Worm (Caenorhabditis elegans) whole organism, late embryonic: ENCODE measurements around the gene F38B6.2.

Experiments
- F13H6.1 ChIP-seq: sonication (generic microtip); optimal IDR thresholded peaks from 2 replicates; lab custom pipeline; 2016; ENCODE audit warnings: missing genetic modification characterization, missing compliant biosample characterization
- ama-1 ChIP-seq: fragments of 150-350 bp; optimal IDR thresholded peaks from 2 replicates; lab custom pipeline; 2014
- ceh-18 ChIP-seq: sonication (generic microtip); optimal IDR thresholded peaks from 2 replicates; lab custom pipeline; 2016; ENCODE audit warnings: missing genetic modification characterization, missing compliant biosample characterization
- dve-1 ChIP-seq: sonication (generic microtip); optimal IDR thresholded peaks from 2 replicates; lab custom pipeline; 2017; ENCODE audit warnings: antibody characterized with exemption, mild to moderate bottlenecking, missing genetic modification characterization, missing compliant biosample characterization
- elt-2 ChIP-seq: sonication (generic microtip); optimal IDR thresholded peaks from 2 replicates; lab custom pipeline; 2016; ENCODE audit warnings: missing genetic modification reagents, missing genetic modification characterization, missing compliant biosample characterization
- fax-1 ChIP-seq: sonication (generic microtip); optimal IDR thresholded peaks from 2 replicates; lab custom pipeline; 2016; ENCODE audit warnings: missing genotype, missing genetic modification characterization, missing compliant biosample characterization
- lim-6 ChIP-seq: sonication (generic microtip); optimal IDR thresholded peaks from 2 replicates; lab custom pipeline; 2016; ENCODE audit warnings: missing genetic modification characterization, missing compliant biosample characterization
- mec-3 ChIP-seq: sonication (generic microtip); optimal IDR thresholded peaks from 2 replicates; lab custom pipeline; 2016; ENCODE audit warnings: borderline replicate concordance, missing genetic modification characterization, missing compliant biosample characterization
- pax-1 ChIP-seq: fragments of 150-350 bp; optimal IDR thresholded peaks from 2 replicates; lab custom pipeline; 2014; ENCODE audit warnings: missing biosample characterization, missing genetic modification characterization
- rnt-1 ChIP-seq: sonication (generic microtip); optimal IDR thresholded peaks from 2 replicates; lab custom pipeline; 2016; ENCODE audit warnings: missing genetic modification characterization, missing compliant biosample characterization
- syd-9 ChIP-seq: sonication (generic microtip); optimal IDR thresholded peaks from 2 replicates; lab custom pipeline; 2016; ENCODE audit warnings: mild to moderate bottlenecking, missing genetic modification characterization, moderate library complexity, missing compliant biosample characterization
- unc-55 ChIP-seq: sonication (generic microtip); optimal IDR thresholded peaks from 2 replicates; lab custom pipeline; 2017; ENCODE audit warnings: missing biosample characterization, missing genetic modification reagents, missing genetic modification characterization

ce11 chrX:6682683-6683082 lies 15.7 kb upstream of the F38B6.2 start, which contains the start of gene F38B6.8:
- TF ChIP-seq dve-1 (tag; lab: Kevin White, UChicago) (no peak), mec-3 (no peak), F13H6.1 (no peak), fax-1 (no peak), ceh-18 (tag; lab: Kevin White, UChicago) (no peak), elt-2 (tag; lab: Kevin White, UChicago) (no peak), ama-1 (lab: Kevin White, UChicago) (no peak), unc-55 (GFP tag; lab: Kevin White, UChicago) (no peak), rnt-1 (tag; lab: Kevin White, UChicago) (no peak), pax-1 (tag; lab: Kevin White, UChicago) (no peak), syd-9 (tag; lab: Kevin White, UChicago) (no peak), lim-6 (tag; lab: Kevin White, UChicago) (no peak)
